Fruit fly (Drosophila melanogaster) whole organism, embryonic: ENCODE measurements around the gene CG42827.

ENCODE experiments used
- Abd-B ChIP-seq: fragments of 200-800 bp; sonication (Bioruptor generic); optimal IDR thresholded peaks from 2 replicates; lab custom pipeline; 2018; ENCODE audit warnings: missing biosample characterization, mild to moderate bottlenecking, missing genetic modification characterization, moderate library complexity
- Asciz ChIP-seq: fragments of 200-800 bp; sonication (Bioruptor generic); optimal IDR thresholded peaks from 2 replicates; lab custom pipeline; 2017; ENCODE audit warnings: missing biosample characterization, mild to moderate bottlenecking, missing genetic modification characterization, missing genetic modification reagents
- Atf6 ChIP-seq: fragments of 200-800 bp; sonication (Bioruptor generic); IDR thresholded peaks from 2 replicates; pipeline ENCODE4 v1.3.6; 2022; ENCODE audit warnings: missing biosample characterization, missing genetic modification characterization
- B-H2 ChIP-seq: fragments of 200-800 bp; sonication (Bioruptor generic); optimal IDR thresholded peaks from 2 replicates; lab custom pipeline; 2018; ENCODE audit warnings: missing biosample characterization, mild to moderate bottlenecking, missing genetic modification characterization
- CG10431 ChIP-seq: fragments of 200-800 bp; sonication (Bioruptor generic); optimal IDR thresholded peaks from 3 replicates; lab custom pipeline; 2018; ENCODE audit warnings: missing biosample characterization, mild to moderate bottlenecking, missing genetic modification characterization
- CG10543 ChIP-seq: fragments of 200-800 bp; sonication (Bioruptor generic); optimal IDR thresholded peaks from 3 replicates; lab custom pipeline; 2017; ENCODE audit warnings: missing biosample characterization, mild to moderate bottlenecking, missing genetic modification characterization, moderate library complexity
- CG11723 ChIP-seq: fragments of 200-800 bp; sonication (Bioruptor generic); optimal IDR thresholded peaks from 2 replicates; lab custom pipeline; 2017; ENCODE audit warnings: missing biosample characterization, mild to moderate bottlenecking, missing genetic modification characterization
- CG12071 ChIP-seq: fragments of 200-800 bp; sonication (Bioruptor generic); optimal IDR thresholded peaks from 3 replicates; lab custom pipeline; 2018; ENCODE audit warnings: missing biosample characterization, mild to moderate bottlenecking, missing genetic modification characterization
- CG13424 ChIP-seq: fragments of 200-800 bp; sonication (Bioruptor generic); optimal IDR thresholded peaks from 2 replicates; lab custom pipeline; 2019; ENCODE audit warnings: missing biosample characterization, mild to moderate bottlenecking, missing genetic modification characterization, moderate library complexity
- CG15011 ChIP-seq: fragments of 200-800 bp; sonication (Bioruptor generic); optimal IDR thresholded peaks from 3 replicates; lab custom pipeline; 2018; ENCODE audit warnings: missing biosample characterization, mild to moderate bottlenecking, missing genetic modification characterization
- CG1529 ChIP-seq: fragments of 200-800 bp; sonication (Bioruptor generic); optimal IDR thresholded peaks from 3 replicates; lab custom pipeline; 2018; ENCODE audit warnings: missing biosample characterization, missing genetic modification characterization
- CG17186 ChIP-seq: fragments of 200-800 bp; sonication (Bioruptor generic); optimal IDR thresholded peaks from 3 replicates; lab custom pipeline; 2017; ENCODE audit warnings: missing biosample characterization, missing genetic modification reagents, missing genetic modification characterization
- CG17829 ChIP-seq: fragments of 200-800 bp; optimal IDR thresholded peaks from 2 replicates; lab custom pipeline; 2019; ENCODE audit warnings: missing biosample characterization, mild to moderate bottlenecking, missing genetic modification characterization, moderate library complexity
- CG18476 ChIP-seq: fragments of 200-800 bp; sonication (Bioruptor generic); optimal IDR thresholded peaks from 2 replicates; lab custom pipeline; 2016; ENCODE audit warnings: missing biosample characterization, mild to moderate bottlenecking, missing genetic modification characterization
- CG18619 ChIP-seq: fragments of 200-800 bp; sonication (Bioruptor generic); optimal IDR thresholded peaks from 3 replicates; lab custom pipeline; 2017; ENCODE audit warnings: missing biosample characterization, mild to moderate bottlenecking, missing genetic modification characterization
- CG31441 ChIP-seq: fragments of 200-800 bp; sonication (Bioruptor generic); IDR thresholded peaks from 2 replicates; pipeline ENCODE4 v1.3.6; 2022; ENCODE audit warnings: missing biosample characterization, missing genetic modification characterization
- CG32772 ChIP-seq: fragments of 200-800 bp; sonication (Bioruptor generic); IDR thresholded peaks from 2 replicates; pipeline ENCODE4 v1.3.6; 2022; ENCODE audit warnings: missing biosample characterization, missing genetic modification characterization
- CG34224 ChIP-seq: fragments of 200-800 bp; sonication (Bioruptor generic); IDR thresholded peaks from 3 replicates; pipeline ENCODE4 v1.3.6; 2022; ENCODE audit warnings: missing biosample characterization, missing genetic modification characterization; ENCODE audit not compliant: partially characterized antibody
- CG3995 ChIP-seq: fragments of 200-800 bp; sonication (Bioruptor generic); optimal IDR thresholded peaks from 3 replicates; lab custom pipeline; 2016; ENCODE audit warnings: missing biosample characterization, missing genetic modification characterization
- CG8388 ChIP-seq: fragments of 200-800 bp; sonication (Bioruptor generic); optimal IDR thresholded peaks from 2 replicates; lab custom pipeline; 2019; ENCODE audit warnings: missing biosample characterization, mild to moderate bottlenecking, missing genetic modification characterization, moderate library complexity
- Deaf1 ChIP-seq: fragments of 200-800 bp; optimal IDR thresholded peaks from 3 replicates; lab custom pipeline; 2019; ENCODE audit warnings: missing biosample characterization, mild to moderate bottlenecking, missing genetic modification characterization, moderate library complexity
- Dip2 ChIP-seq: fragments of 200-800 bp; sonication (Bioruptor generic); IDR thresholded peaks from 2 replicates; pipeline ENCODE4 v1.3.6; 2022; ENCODE audit warnings: missing biosample characterization, missing genetic modification characterization
- Dip3 ChIP-seq: fragments of 200-800 bp; sonication (Bioruptor generic); optimal IDR thresholded peaks from 3 replicates; lab custom pipeline; 2016; ENCODE audit warnings: missing biosample characterization, missing genetic modification characterization
- Dll ChIP-seq: fragments of 200-800 bp; sonication (Bioruptor generic); IDR thresholded peaks from 4 replicates; pipeline ENCODE4 v1.3.6; 2022; ENCODE audit warnings: missing biosample characterization, missing genetic modification characterization; ENCODE audit not compliant: partially characterized antibody
- Ets97D ChIP-seq: fragments of 200-800 bp; sonication (Bioruptor generic); optimal IDR thresholded peaks from 3 replicates; lab custom pipeline; 2016; ENCODE audit warnings: missing biosample characterization, missing genetic modification characterization
- Fer3 ChIP-seq: fragments of 200-800 bp; sonication (Bioruptor generic); optimal IDR thresholded peaks from 2 replicates; lab custom pipeline; 2018; ENCODE audit warnings: missing biosample characterization, mild to moderate bottlenecking, missing genetic modification characterization, moderate library complexity
- Hr39 ChIP-seq: fragments of >200 bp; optimal IDR thresholded peaks from 2 replicates; lab custom pipeline; 2017
- Optix ChIP-seq: fragments of 200-800 bp; sonication (Bioruptor generic); IDR thresholded peaks from 3 replicates; pipeline ENCODE4 v1.3.6; 2022; ENCODE audit warnings: missing biosample characterization, missing genetic modification characterization
- Rx ChIP-seq: fragments of 200-800 bp; sonication (Bioruptor generic); IDR thresholded peaks from 2 replicates; pipeline ENCODE4 v1.3.6; 2022; ENCODE audit warnings: missing biosample characterization, missing genetic modification characterization
- bcd ChIP-seq: fragments of 200-800 bp; sonication (Bioruptor generic); optimal IDR thresholded peaks from 2 replicates; lab custom pipeline; 2017; ENCODE audit warnings: missing biosample characterization, mild to moderate bottlenecking, missing genetic modification characterization
- bowl ChIP-seq: fragments of 200-800 bp; sonication (Bioruptor generic); IDR thresholded peaks from 2 replicates; pipeline ENCODE4 v1.3.6; 2022; ENCODE audit warnings: missing biosample characterization, missing genetic modification characterization
- cad ChIP-seq: fragments of >200 bp; optimal IDR thresholded peaks from 2 replicates; lab custom pipeline; 2017; ENCODE audit warnings: missing biosample characterization, missing genetic modification characterization
- chif ChIP-seq, 2 experiments: fragments of 200-800 bp; sonication (Bioruptor generic); optimal IDR thresholded peaks; 3 replicates each; lab custom pipeline; 2016; ENCODE audit warnings: missing biosample characterization in 2 of 2, missing genetic modification characterization in 2 of 2
- chn ChIP-seq: fragments of 200-800 bp; sonication (Bioruptor generic); optimal IDR thresholded peaks from 2 replicates; lab custom pipeline; 2016; ENCODE audit warnings: missing biosample characterization, missing genetic modification characterization
- crol ChIP-seq: fragments of 200-800 bp; sonication (Bioruptor generic); IDR thresholded peaks from 2 replicates; pipeline ENCODE4 v1.3.6; 2022; ENCODE audit warnings: missing biosample characterization, missing genetic modification characterization
- dmrt99B ChIP-seq: fragments of 200-800 bp; sonication (Bioruptor generic); optimal IDR thresholded peaks from 2 replicates; lab custom pipeline; 2018; ENCODE audit warnings: missing biosample characterization, mild to moderate bottlenecking, missing genetic modification characterization, moderate library complexity
- dysf ChIP-seq: fragments of 200-800 bp; sonication (Bioruptor generic); IDR thresholded peaks from 3 replicates; pipeline ENCODE4 v1.3.6; 2022; ENCODE audit warnings: missing biosample characterization, missing genetic modification characterization
- exex ChIP-seq: fragments of 200-800 bp; sonication (Bioruptor generic); optimal IDR thresholded peaks from 4 replicates; lab custom pipeline; 2018; ENCODE audit warnings: missing biosample characterization, mild to moderate bottlenecking, missing genetic modification characterization, moderate library complexity
- fd3F ChIP-seq: fragments of 200-800 bp; sonication (Bioruptor generic); optimal IDR thresholded peaks from 2 replicates; lab custom pipeline; 2018; ENCODE audit warnings: missing biosample characterization, mild to moderate bottlenecking, missing genetic modification characterization, moderate library complexity
- ftz-f1 ChIP-seq: fragments of 200-800 bp; sonication (Bioruptor generic); optimal IDR thresholded peaks from 2 replicates; lab custom pipeline; 2016; ENCODE audit warnings: missing biosample characterization, missing genetic modification characterization
- fu2 ChIP-seq: fragments of 200-800 bp; sonication (Bioruptor generic); optimal IDR thresholded peaks from 2 replicates; lab custom pipeline; 2016; ENCODE audit warnings: missing biosample characterization, missing genetic modification characterization
- hth ChIP-seq: fragments of >200 bp; optimal IDR thresholded peaks from 2 replicates; lab custom pipeline; 2017; ENCODE audit warnings: inconsistent platforms
- kay ChIP-seq: fragments of 200-800 bp; sonication (Bioruptor generic); optimal IDR thresholded peaks from 2 replicates; lab custom pipeline; 2016; ENCODE audit warnings: missing biosample characterization, missing genetic modification characterization
- ken ChIP-seq: fragments of 200-800 bp; sonication (Bioruptor generic); IDR thresholded peaks from 3 replicates; pipeline ENCODE4 v1.3.6; 2022; ENCODE audit warnings: missing biosample characterization, missing genetic modification characterization
- odd ChIP-seq: fragments of 200-800 bp; sonication (Bioruptor generic); optimal IDR thresholded peaks from 2 replicates; lab custom pipeline; 2017; ENCODE audit warnings: missing biosample characterization, mild to moderate bottlenecking, missing genetic modification characterization
- prd ChIP-seq, 3 experiments: fragments of >200 bp in 2 of 3; fragments of 200-800 bp in 1 of 3; sonication (Bioruptor generic) in 1 of 3; optimal IDR thresholded peaks in 2 of 3; IDR thresholded peaks in 1 of 3; 2 replicates in 2 of 3; 3 replicates in 1 of 3; pipeline versions ENCODE4 v1.3.6 to Lab custom; 2017 to 2022; ENCODE audit warnings: missing biosample characterization in 1 of 3, missing genetic modification characterization in 1 of 3
- scrt ChIP-seq: fragments of 200-800 bp; sonication (Bioruptor generic); optimal IDR thresholded peaks from 2 replicates; lab custom pipeline; 2018; ENCODE audit warnings: missing biosample characterization, mild to moderate bottlenecking, missing genetic modification characterization, moderate library complexity
- sens ChIP-seq: fragments of 200-800 bp; sonication (Bioruptor generic); peaks from one replicate; lab custom pipeline; 2016; ENCODE audit warnings: missing biosample characterization, missing genetic modification characterization
- slou ChIP-seq: fragments of 200-800 bp; sonication (Bioruptor generic); optimal IDR thresholded peaks from 3 replicates; lab custom pipeline; 2016; ENCODE audit warnings: missing biosample characterization, missing genetic modification characterization

The CG42827 gene

dm6 chr3R:23384591-23385260 is 12.0 kb downstream of the CG42827 start, which contains the start of gene CG4393 (continued):
- TF ChIP-seq Fer3 (tag; lab: Kevin White, UChicago) (no peak), CG17829 (tag; lab: Kevin White, UChicago) (no peak), B-H2 (GFP tag; lab: Kevin White, UChicago) (no peak), sens (GFP tag; lab: Kevin White, UChicago) (peak; percentile 49), chn (GFP tag; lab: Kevin White, UChicago) (no peak), ken (GFP tag; lab: Robert Waterston, UW) (no peak), bowl (no peak), Deaf1 (tag; lab: Kevin White, UChicago) (peak; percentile 31), CG11723 (GFP tag; lab: Kevin White, UChicago) (no peak), chif (GFP tag; optimal IDR thresholded peaks at IDR 0.05; lab: Kevin White, UChicago) (no peak), Rx (GFP tag; lab: Robert Waterston, UW) (no peak)

- TF ChIP-seq crol (peak; percentile 74), CG31441 (GFP tag; lab: Robert Waterston, UW) (no peak), Abd-B (no peak), odd (GFP tag; lab: Kevin White, UChicago) (no peak), Asciz (GFP tag; lab: Kevin White, UChicago) (no peak), CG15011 (no peak), CG1529 (GFP tag; lab: Kevin White, UChicago) (no peak), Dll (GFP tag; lab: Robert Waterston, UW) (no peak), CG8388 (GFP tag; lab: Kevin White, UChicago) (no peak), dmrt99B (tag; lab: Kevin White, UChicago) (no peak), fu2 (no peak), CG34224 (GFP tag; lab: Robert Waterston, UW) (0 out of 3 replicates have a peak, but pooled peaks have one; percentile 19), bcd (GFP tag; lab: Kevin White, UChicago) (no peak), exex (tag; lab: Kevin White, UChicago) (peak; percentile 5), scrt (GFP tag; lab: Kevin White, UChicago) (peak; percentile 43), ftz-f1 (GFP tag; lab: Kevin White, UChicago) (no peak), cad (no peak), fd3F (GFP tag; lab: Kevin White, UChicago) (no peak), Hr39 (lab: Kevin White, UChicago) (no peak), CG10543 (no peak), CG3995 (GFP tag; lab: Kevin White, UChicago) (peak; percentile 59), CG18476 (no peak), Dip3 (no peak), kay (GFP tag; lab: Kevin White, UChicago) (peak; percentile 31), slou (no peak), CG13424 (no peak), Dip2 (GFP tag; lab: Robert Waterston, UW) (no peak), CG12071 (GFP tag; lab: Kevin White, UChicago) (no peak), CG18619 (GFP tag; lab: Kevin White, UChicago) (no peak), hth (lab: Kevin White, UChicago) (no peak), Atf6 (GFP tag; lab: Robert Waterston, UW) (no peak), CG10431 (no peak), CG32772 (no peak), CG17186 (GFP tag; lab: Kevin White, UChicago) (no peak), dysf (GFP tag; lab: Robert Waterston, UW) (no peak), Ets97D (GFP tag; lab: Kevin White, UChicago) (no peak), Optix (no peak), prd (optimal IDR thresholded peaks at IDR 0.05; lab: Kevin White, UChicago) (no peak), prd (GFP tag; IDR thresholded peaks at IDR 0.05; lab: Robert Waterston, UW) (no peak)
These were observed 13.3 kb downstream of the CG42827 start for dm6 chr3R:23386021-23386457.
